Fruit fly (Drosophila melanogaster): Measurements from ENCODE around the gene Nubp1.

The Nubp1 gene

DNA sequence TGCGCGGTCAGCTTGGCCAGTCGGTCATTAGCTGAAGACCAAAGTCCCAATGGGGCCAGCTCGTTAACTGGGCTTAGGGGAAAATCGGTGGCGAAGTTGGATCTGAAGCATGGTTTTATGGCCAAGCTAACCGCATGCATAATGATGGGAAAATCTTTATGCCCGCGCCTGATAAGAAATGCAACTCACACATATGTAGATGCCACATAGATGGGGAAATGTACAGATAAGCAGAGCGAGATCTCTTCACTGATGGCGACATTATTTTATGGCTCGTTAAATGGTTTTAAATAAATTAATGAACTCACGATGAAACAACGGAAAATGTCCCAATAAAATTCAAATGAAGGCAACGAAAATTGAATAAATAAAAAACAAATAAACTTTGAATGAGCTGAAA is 20.5 kb upstream of the Nubp1 start:
- no peak for TF ChIP-seq CG17801 (GFP tag; optimal IDR thresholded peaks at IDR 0.05; ENCODE audit: partially characterized antibody)

DNA sequence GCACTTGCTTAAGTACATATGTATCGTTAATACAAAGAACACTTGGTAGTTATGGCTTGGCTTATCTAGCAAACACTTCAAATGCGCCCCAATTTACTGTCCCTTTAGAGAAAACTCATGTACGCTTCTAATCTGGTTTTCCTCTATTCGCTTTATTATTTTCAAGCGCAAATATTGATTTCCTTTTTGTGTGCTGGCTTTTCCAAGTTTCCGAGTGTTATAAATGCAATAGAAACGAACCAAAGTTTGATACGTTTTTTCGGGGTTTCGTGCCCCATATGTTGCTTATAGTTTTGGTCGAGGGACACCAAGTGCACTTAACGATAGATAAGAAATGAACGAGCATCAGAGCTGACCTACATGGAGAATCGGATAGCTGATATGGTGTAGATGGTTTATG is 18.4 kb upstream of the Nubp1 start:
- TF ChIP-seq CG17801 (GFP tag; optimal IDR thresholded peaks at IDR 0.05; ENCODE audit: partially characterized antibody) = no peak

DNA sequence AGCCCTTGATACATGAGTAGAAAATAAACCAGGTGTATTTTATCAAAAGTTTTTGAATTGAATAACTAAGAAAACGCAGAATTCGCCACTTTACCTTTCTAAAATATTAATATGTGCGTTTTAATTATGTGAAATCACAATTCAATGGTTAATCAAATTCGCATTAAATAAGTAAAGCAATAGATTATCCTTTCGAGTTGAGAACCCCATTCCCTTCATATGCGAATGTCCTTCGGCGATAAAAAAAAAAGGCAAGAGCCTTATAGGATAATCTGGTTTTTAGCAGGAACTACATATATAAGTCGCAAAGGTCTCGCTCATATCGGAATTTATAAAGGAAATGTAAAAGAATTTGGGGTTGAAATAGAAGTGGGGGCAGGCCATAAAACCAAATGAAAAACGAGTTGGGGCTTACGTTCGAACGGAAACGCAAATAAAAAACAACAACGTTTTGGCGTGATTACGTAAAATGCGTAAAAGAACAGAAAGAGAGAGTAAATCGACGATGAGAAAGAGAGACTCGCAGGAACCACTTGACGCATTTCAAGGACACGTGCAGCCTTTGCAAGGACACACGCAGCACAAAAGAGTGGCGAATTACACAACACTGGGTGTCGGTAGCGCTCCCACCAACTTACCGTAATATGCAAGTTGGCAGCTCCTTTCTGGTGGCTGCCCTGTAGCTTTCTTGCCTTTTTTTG is 17.1 kb upstream of the Nubp1 start:
- TF ChIP-seq CG17801 (GFP tag; optimal IDR thresholded peaks at IDR 0.05; ENCODE audit: partially characterized antibody) = no peak

DNA sequence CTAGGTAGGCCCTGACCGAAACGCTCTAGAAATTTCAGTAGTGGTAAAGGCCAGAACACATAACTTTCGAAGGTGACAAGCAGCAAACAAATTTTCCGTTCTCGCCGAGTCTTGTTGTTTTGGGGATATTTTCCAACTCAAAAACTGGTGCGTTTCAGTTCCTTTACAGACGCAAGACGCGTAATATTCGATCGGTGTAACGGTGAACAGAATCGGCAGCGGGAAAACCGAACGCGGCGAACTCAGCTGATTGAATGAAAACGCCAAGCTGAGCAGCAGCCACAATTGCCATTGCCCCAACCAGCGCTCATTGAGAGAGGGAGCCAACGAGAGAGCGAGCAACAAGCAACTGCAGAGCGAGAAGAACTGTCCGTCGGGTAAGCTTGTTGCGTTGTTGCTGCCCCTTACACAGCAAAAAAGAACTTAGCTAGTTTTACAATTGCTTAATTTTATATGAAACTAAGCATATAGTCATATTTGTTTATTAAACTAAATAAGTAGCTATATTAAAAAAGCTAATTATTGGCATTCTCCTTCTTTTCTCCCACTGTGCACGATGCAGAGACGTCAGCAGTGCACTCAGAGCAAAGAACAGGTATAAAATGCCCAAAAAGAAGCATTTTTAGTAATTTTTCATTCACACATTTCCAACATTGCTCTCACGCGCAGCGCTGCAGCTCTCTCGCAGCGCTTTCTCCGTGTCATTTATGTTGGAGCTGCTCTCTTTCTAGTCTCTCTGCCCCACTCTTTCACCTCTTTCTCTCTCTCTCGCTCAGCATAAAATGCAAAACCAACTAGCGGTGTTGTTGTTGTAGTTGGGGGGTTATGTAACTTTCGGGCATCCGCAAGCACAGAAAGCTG is 16.3 kb upstream of the Nubp1 start, which contains the start of the genes Cyt-c-d and CG31808:
Gene Cyt-c-d, plus strand, starts transcription at position 51 of the 861 bp plus-strand sequence.
Gene CG31808, minus strand, starts transcription at position 355 of the 861 bp plus-strand sequence.
- TF ChIP-seq CG17801 (GFP tag; optimal IDR thresholded peaks at IDR 0.05; ENCODE audit: partially characterized antibody) = peak; percentile 90

DNA sequence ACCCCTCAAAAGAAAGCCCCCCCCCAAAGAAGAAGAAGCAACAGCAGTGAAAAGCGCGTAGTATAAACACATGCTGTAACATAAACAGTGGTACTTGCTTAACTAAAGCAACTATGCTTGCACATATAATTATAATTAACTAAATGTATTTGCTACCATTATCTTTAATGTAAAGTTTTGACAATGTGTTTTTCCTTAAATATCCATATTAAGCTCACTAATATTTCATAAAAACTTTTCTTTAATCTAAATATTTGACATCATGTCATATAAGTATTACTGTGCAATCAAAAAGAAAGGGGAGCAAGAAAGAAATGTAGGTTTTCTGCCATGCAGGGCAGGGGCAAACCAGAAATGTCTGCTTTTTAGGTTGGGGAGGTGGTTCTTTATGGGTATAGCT is 15.6 kb upstream of the Nubp1 start:
- TF ChIP-seq CG17801 (GFP tag; optimal IDR thresholded peaks at IDR 0.05; ENCODE audit: partially characterized antibody) = no peak

DNA sequence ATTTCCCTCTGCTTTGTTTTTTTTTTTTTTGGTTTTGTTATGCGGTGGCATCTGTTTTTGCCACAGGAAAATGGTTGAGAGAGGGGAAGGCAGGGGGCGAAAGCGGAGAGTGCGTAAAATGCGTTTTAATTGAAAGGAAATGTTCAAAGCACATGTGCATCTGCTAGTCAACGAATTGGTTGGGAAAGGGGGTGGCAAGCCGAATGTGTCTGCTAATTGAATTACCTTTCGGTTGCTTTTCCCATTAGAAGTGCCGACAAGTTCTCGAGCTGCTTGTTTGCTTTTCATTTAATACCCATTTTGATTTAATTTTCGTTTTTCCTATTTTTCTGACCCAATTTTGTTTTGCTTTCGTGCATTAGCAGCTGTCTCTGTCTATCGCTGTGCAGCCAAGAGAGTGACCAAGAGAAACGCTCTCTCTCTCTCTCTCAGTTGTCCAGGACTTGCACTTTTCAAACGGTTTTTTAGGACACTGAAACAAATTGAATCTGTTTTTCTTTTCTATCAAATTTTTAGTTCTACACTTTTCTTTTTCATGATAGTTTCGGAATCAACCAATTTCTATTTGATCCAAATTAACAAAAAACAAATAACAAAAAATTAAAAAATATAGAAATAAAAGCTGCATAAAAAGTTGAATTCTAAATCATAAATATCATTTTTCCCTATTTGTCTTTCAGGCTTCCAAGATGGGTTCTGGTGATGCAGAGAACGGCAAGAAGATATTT is 13.7 kb upstream of the Nubp1 start:
- TF ChIP-seq CG17801 (GFP tag; optimal IDR thresholded peaks at IDR 0.05; ENCODE audit: partially characterized antibody) = no peak

DNA sequence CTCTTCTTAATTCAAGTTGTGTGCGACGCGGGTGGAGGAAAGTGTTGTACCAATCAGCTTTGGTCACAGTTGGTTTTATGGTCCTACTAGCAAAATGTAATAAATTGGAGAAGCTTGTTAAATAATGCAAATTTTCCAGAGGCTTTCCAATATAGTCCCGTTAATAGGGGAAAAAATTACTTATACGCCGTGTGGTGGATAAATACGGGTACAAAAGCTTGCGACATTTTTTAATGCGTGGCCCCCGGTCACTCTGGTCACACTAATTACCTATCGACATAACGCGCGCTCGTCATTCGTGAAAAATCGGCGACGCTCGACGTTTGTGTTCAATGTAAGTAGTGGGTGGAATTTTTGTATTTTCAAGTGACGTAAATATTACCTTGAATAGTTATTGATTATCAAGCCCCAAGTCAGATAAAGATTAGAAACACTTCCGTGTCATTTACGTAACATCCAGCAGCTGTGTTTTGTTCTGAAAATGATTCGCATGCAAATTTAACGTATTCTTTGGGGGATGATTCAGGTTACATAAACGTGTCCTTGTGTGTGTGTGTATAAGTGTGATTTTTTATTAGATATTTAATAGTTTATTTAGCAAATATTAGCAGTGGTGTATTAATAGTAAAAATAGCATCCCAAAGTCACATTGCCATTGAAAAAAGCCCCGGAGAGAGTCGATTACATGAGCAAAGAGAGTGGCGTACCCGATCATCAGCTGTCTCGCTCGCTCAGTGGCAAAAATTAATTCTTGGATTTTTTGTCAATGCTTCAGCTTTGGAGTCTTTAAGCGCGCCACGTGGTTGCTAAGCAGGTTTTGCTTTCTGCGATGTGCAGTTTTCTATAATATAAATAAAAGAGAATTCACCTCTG is 12.5 kb upstream of the Nubp1 start, which contains the start of gene Cyt-c-p:
Gene Cyt-c-p, plus strand, starts transcription at position 290 of the 873 bp plus-strand sequence.
- peak; percentile 19 for TF ChIP-seq CG17801 (GFP tag; optimal IDR thresholded peaks at IDR 0.05; ENCODE audit: partially characterized antibody)

DNA sequence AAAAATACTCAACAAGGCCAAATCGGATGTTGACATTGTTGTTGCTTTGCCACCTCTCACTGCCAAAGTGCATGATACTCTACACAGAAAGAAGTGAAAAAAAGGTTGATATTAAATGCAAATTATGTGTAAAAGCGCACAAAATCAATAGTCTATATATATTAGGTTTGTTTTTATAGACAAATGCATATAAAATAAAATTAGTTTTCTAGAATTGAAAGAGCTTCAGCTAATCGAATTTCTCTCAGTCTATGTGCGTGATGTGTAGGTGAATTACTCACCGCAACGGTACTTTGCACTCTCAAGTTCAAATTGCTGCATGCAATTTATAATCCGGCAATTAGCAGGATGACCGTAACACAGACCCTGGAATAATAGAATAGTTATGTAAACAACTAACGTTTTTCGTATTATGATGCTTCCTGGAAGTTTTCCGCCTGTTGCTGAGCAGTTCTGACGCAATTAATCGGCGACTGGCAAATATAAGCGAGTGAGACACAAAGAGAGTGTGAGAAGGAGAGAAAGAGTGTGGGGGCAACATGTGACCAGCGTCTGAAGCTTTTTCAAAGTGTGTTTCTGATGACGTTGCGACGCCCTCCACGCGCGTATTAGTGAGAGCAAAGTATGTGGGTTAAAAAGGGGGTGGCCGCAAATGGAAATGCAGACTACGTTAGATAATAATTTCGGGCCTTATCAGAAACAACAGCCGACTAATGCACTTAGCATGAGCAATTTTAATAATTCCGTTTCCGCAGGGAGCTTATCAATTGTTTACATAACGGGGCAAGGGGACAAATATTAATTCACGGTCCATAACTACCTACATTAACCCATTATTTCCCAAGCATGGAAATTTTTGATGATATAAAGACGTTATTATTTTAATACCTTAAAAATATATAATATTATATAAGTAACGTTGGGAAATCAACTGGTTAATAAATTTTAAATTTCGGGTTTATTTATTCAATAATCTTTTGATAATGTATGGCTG is 11.3 kb upstream of the Nubp1 start:
- TF ChIP-seq CG17801 (GFP tag; optimal IDR thresholded peaks at IDR 0.05; ENCODE audit: partially characterized antibody) = peak; percentile 97

DNA sequence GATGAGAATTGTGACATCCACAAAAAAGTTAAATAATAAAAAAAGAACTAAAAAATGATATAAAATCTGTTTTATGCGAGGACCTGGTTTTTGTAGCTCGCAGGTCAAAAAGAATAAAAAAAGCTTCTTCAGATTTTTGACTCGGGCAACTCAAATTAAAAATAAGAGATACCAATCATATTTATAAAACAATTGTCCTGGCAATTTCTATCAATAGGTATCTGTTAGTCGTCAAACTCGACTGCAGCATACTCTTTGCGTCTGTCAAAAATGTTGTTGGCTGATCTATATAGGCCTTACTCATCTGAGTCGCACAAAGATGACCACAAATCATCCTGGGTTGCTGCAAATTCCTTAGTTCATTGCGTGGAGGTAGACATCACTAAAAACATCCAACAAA is 9.8 kb upstream of the Nubp1 start:
- TF ChIP-seq CG17801 (GFP tag; optimal IDR thresholded peaks at IDR 0.05; ENCODE audit: partially characterized antibody) = no peak

DNA sequence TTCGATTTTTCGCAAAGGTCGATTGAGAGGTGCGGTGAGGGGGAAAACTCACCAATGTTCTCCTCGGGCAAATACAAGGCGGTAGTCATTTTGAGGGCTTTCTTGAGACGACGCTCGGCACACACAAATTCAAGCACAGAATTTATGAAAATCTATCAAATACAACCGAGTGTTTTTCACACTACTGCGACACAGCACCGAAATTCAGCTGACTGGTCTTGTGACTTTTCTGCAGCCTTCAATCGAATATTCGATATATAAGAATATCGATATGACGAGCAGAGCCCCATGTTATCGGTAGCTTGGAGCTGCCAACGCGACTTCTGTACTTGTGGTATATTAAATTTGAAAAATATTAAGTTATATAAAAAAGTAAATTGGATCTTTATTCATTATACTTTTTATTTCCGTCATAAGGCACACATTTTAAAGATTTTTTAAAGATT is 4.7 kb upstream of the Nubp1 start, which contains the start of gene VhaSFD:
Gene VhaSFD, minus strand, starts transcription at position 249 of the 446 bp plus-strand sequence.
- peak; percentile 44 for TF ChIP-seq CG17801 (GFP tag; optimal IDR thresholded peaks at IDR 0.05; ENCODE audit: partially characterized antibody)

DNA sequence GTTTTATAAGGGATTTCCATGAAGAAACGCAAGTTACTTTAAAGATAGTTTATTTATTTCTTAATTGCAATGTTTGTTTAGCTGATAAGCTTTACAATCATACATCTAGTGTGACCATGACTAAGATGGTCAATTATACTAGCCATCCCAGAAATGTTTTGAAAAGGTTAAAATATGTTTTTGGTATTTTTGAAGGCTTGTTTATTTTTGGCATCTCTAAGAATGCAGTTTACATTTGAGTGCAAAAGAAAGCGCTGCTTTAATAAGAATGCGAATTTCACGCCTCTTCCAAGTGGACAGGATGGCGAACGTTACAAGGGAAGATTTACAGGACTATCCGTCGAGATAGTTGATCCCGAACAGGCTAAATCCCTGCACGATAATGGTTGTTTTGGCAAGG is 2.8 kb upstream of the Nubp1 start, which contains the start of gene Tsen2:
Gene Tsen2, plus strand, starts transcription at position 222 of the 400 bp plus-strand sequence.
- TF ChIP-seq CG17801 (GFP tag; optimal IDR thresholded peaks at IDR 0.05; ENCODE audit: partially characterized antibody) = no peak

DNA sequence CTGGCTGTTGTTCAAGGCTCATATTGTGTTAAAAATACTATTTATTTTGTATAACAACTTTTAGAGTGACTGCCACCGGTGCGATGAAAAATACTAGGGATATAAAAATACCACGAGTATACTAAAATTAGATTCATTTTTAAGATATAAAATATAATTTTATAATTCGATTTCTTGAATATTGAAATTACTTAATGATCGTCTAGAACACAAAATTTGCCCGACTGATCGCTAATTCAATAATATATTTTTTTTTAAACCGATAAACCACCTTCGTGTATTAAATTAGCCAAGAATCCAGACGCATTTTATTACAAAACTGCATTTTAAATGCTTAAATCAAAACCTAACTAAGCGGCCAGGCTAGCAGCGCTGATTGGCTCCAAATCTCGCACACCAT is 1.4 kb upstream of the Nubp1 start, which contains the start of gene CG17996:
Gene CG17996, minus strand, starts transcription at position 101 of the 400 bp plus-strand sequence.
- no peak for TF ChIP-seq CG17801 (GFP tag; optimal IDR thresholded peaks at IDR 0.05; ENCODE audit: partially characterized antibody)

DNA sequence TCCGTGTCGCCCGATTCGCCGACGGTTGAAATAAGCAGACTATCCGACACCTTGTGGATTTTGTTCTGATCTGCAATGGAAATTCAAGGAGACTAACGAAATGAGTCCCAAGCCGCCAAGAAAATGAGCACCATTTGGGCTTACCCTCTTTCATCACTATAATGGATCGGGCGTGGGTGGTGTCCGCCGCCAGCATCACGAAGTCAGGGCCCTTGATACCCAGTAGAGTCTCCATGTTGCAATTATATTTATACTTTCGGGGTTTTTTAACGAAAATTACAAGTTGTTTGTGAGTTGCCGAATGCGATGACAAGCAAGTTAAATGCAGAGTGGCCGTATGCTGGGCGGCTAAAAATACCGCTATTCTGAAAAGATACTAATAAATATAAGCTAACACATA is 551 bp upstream of the Nubp1 start, which contains the start of gene Prosbeta4:
Gene Prosbeta4, minus strand, starts transcription at position 335 of the 400 bp plus-strand sequence.
- no peak for TF ChIP-seq CG17801 (GFP tag; optimal IDR thresholded peaks at IDR 0.05; ENCODE audit: partially characterized antibody)
